Worm (Caenorhabditis elegans) whole organism, late embryonic: ENCODE data around the gene W02H3.1.

Experiments used
- F13H6.1 ChIP-seq: sonication (generic microtip); optimal IDR thresholded peaks from 2 replicates; lab custom pipeline; 2016; ENCODE audit warnings: missing genetic modification characterization, missing compliant biosample characterization
- dmd-4 ChIP-seq: sonication (generic microtip); optimal IDR thresholded peaks from 2 replicates; lab custom pipeline; 2016; ENCODE audit warnings: borderline replicate concordance, missing genetic modification characterization, missing compliant biosample characterization
- elt-2 ChIP-seq: sonication (generic microtip); optimal IDR thresholded peaks from 2 replicates; lab custom pipeline; 2016; ENCODE audit warnings: missing genetic modification reagents, missing genetic modification characterization, missing compliant biosample characterization
- ets-4 ChIP-seq: sonication (generic microtip); optimal IDR thresholded peaks from 2 replicates; lab custom pipeline; 2016; ENCODE audit warnings: missing genetic modification characterization, missing compliant biosample characterization
- fax-1 ChIP-seq: sonication (generic microtip); optimal IDR thresholded peaks from 2 replicates; lab custom pipeline; 2016; ENCODE audit warnings: missing genotype, missing genetic modification characterization, missing compliant biosample characterization
- fkh-10 ChIP-seq: fragments of 150-350 bp; optimal IDR thresholded peaks from 2 replicates; lab custom pipeline; 2014; ENCODE audit warnings: missing biosample characterization, missing genetic modification reagents, missing genetic modification characterization
- lin-11 ChIP-seq: fragments of 200-800 bp; sonication (Bioruptor generic); optimal IDR thresholded peaks from 2 replicates; lab custom pipeline; 2018; ENCODE audit warnings: mild to moderate bottlenecking, missing genetic modification characterization, missing compliant biosample characterization
- nhr-232 ChIP-seq: sonication (generic microtip); optimal IDR thresholded peaks from 2 replicates; lab custom pipeline; 2016; ENCODE audit warnings: missing genetic modification characterization, missing compliant biosample characterization
- pha-4 ChIP-seq: fragments of 150-350 bp; optimal IDR thresholded peaks from 2 replicates; lab custom pipeline; 2018; ENCODE audit warnings: missing biosample characterization, missing genetic modification reagents, missing genetic modification characterization

DNA sequence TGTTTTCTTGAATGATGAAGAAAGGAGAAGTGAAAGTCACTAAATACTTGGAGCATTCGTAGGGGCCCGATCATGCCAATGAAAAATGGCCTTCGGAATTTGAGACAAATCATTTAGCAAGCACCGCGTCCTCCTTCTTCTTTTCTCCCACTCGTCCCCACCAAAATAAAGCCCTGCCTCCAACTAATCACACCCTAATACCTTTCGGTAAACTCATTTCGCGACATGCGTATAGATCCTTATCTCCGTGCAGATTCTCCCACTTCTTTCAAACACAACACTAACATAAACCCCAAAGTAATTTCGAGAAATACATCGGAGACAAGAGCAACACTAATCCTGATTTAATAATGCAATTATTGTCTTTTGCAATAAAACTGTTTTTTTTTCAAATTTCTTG lies 32.4 kb upstream of the W02H3.1 start:
- no peak for TF ChIP-seq F13H6.1 (tag; lab: Kevin White, UChicago)
- TF ChIP-seq ets-4 (tag; lab: Kevin White, UChicago) = no peak
- TF ChIP-seq lin-11 (tag; lab: Kevin White, UChicago) = no peak
- TF ChIP-seq pha-4 (tag; lab: Kevin White, UChicago) = no peak
- no peak for TF ChIP-seq fax-1 (tag; lab: Kevin White, UChicago)
- no peak for TF ChIP-seq nhr-232 (tag; lab: Kevin White, UChicago)
- TF ChIP-seq fkh-10 (GFP tag; lab: Kevin White, UChicago) = no peak
- no peak for TF ChIP-seq elt-2 (tag; lab: Kevin White, UChicago)
- TF ChIP-seq dmd-4 = no peak
